Fruit fly (Drosophila melanogaster): ENCODE measurements around the gene fbp.

DNA sequence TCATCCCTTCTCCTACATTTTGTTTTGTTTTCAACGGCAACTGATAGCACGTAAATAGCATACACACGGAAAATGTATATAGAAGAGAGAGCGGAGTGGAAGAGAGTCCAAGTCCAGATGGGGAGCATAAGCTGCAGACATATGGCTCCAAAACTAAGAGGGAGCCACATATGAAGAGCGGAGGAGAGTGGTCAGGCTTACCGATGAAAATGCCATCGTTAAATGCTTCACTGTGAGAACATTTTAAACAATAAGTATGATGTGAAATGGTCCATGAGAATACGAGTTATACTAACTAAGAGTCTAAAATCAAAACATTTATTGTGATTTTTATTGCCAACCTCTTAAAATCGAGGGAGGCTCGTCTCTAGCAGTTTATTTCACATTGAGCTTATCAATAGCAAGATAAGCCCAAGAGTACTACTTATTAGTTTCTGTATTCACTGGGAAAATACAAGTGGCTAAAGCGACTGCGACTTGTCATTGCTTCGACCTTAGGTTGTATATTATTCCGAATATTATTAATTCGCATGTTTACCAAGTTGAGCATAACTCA is 723 bp upstream of the fbp start:
- TF ChIP-seq CG8301 (tag; optimal IDR thresholded peaks at IDR 0.05) (no peak), Ets98B (GFP tag; IDR thresholded peaks at IDR 0.05) (no peak), EcR (GFP tag; optimal IDR thresholded peaks at IDR 0.05) (no peak), CG10348 (GFP tag; IDR thresholded peaks at IDR 0.05) (no peak), D1 (tag; optimal IDR thresholded peaks at IDR 0.05) (no peak), CG34367 (tag; optimal IDR thresholded peaks at IDR 0.05) (no peak), CG12605 (GFP tag; IDR thresholded peaks at IDR 0.05) (peak; percentile 24; the same call in 1 of the 2 replicates)
